Fruit fly (Drosophila melanogaster) whole organism, embryonic: ENCODE results near the gene dikar.

Experiments used
- Asciz ChIP-seq: fragments of 200-800 bp; sonication (Bioruptor generic); optimal IDR thresholded peaks from 2 replicates; lab custom pipeline; 2017; ENCODE audit warnings: missing biosample characterization, mild to moderate bottlenecking, missing genetic modification characterization, missing genetic modification reagents
- B-H2 ChIP-seq: fragments of 200-800 bp; sonication (Bioruptor generic); optimal IDR thresholded peaks from 2 replicates; lab custom pipeline; 2018; ENCODE audit warnings: missing biosample characterization, mild to moderate bottlenecking, missing genetic modification characterization
- C15 ChIP-seq: fragments of 200-800 bp; sonication (Bioruptor generic); IDR thresholded peaks from 3 replicates; pipeline ENCODE4 v1.3.6; 2022; ENCODE audit warnings: missing biosample characterization, missing genetic modification characterization
- CG10543 ChIP-seq: fragments of 200-800 bp; sonication (Bioruptor generic); optimal IDR thresholded peaks from 3 replicates; lab custom pipeline; 2017; ENCODE audit warnings: missing biosample characterization, mild to moderate bottlenecking, missing genetic modification characterization, moderate library complexity
- CG10979 ChIP-seq: fragments of 200-800 bp; sonication (Bioruptor generic); optimal IDR thresholded peaks from 2 replicates; lab custom pipeline; 2018; ENCODE audit warnings: missing biosample characterization, mild to moderate bottlenecking, missing genetic modification characterization, moderate library complexity
- CG13775 ChIP-seq: fragments of 200-800 bp; sonication (Bioruptor generic); optimal IDR thresholded peaks from 3 replicates; lab custom pipeline; 2017; ENCODE audit warnings: missing biosample characterization, mild to moderate bottlenecking, missing genetic modification characterization
- CG14667 ChIP-seq: fragments of 200-800 bp; sonication (Bioruptor generic); IDR thresholded peaks from 2 replicates; pipeline ENCODE4 v1.3.6; 2022; ENCODE audit warnings: missing biosample characterization, missing genetic modification characterization
- CG15269 ChIP-seq: fragments of 200-800 bp; sonication (Bioruptor generic); optimal IDR thresholded peaks from 2 replicates; lab custom pipeline; 2018; ENCODE audit warnings: missing biosample characterization, mild to moderate bottlenecking, missing genetic modification characterization, moderate library complexity
- CG15601 ChIP-seq: fragments of 200-800 bp; sonication (Bioruptor generic); optimal IDR thresholded peaks from 3 replicates; lab custom pipeline; 2019; ENCODE audit warnings: missing biosample characterization, mild to moderate bottlenecking, missing genetic modification characterization, moderate library complexity
- CG17568 ChIP-seq: fragments of 200-800 bp; sonication (Bioruptor generic); optimal IDR thresholded peaks from 2 replicates; lab custom pipeline; 2018; ENCODE audit warnings: missing biosample characterization, mild to moderate bottlenecking, missing genetic modification characterization, moderate library complexity
- CG17829 ChIP-seq: fragments of 200-800 bp; optimal IDR thresholded peaks from 2 replicates; lab custom pipeline; 2019; ENCODE audit warnings: missing biosample characterization, mild to moderate bottlenecking, missing genetic modification characterization, moderate library complexity
- CG18599 ChIP-seq: fragments of 200-800 bp; sonication (Bioruptor generic); optimal IDR thresholded peaks from 3 replicates; lab custom pipeline; 2017; ENCODE audit warnings: missing biosample characterization, missing genetic modification characterization, mild to moderate bottlenecking, moderate library complexity, missing genetic modification reagents
- CG33557 ChIP-seq: fragments of 200-800 bp; sonication (Bioruptor generic); optimal IDR thresholded peaks from 2 replicates; lab custom pipeline; 2019; ENCODE audit warnings: missing biosample characterization, mild to moderate bottlenecking, missing genetic modification characterization, moderate library complexity
- CG3838 ChIP-seq: fragments of 200-800 bp; sonication (Bioruptor generic); optimal IDR thresholded peaks from 3 replicates; lab custom pipeline; 2016; ENCODE audit warnings: missing biosample characterization, missing genetic modification characterization
- CG43689 ChIP-seq: fragments of 200-800 bp; sonication (Bioruptor generic); IDR thresholded peaks from 2 replicates; pipeline ENCODE4 v1.3.6; 2022; ENCODE audit warnings: missing biosample characterization, missing genetic modification characterization
- CG4424 ChIP-seq: fragments of 200-800 bp; sonication (Bioruptor generic); optimal IDR thresholded peaks from 3 replicates; lab custom pipeline; 2016; ENCODE audit warnings: missing biosample characterization, missing genetic modification characterization
- CG6272 ChIP-seq: fragments of 200-800 bp; sonication (Bioruptor generic); IDR thresholded peaks from 2 replicates; pipeline ENCODE4 v1.3.6; 2022; ENCODE audit warnings: missing biosample characterization, missing genetic modification characterization
- CG7987 ChIP-seq: fragments of 200-800 bp; sonication (Bioruptor generic); optimal IDR thresholded peaks from 2 replicates; lab custom pipeline; 2018; ENCODE audit warnings: missing biosample characterization, mild to moderate bottlenecking, missing genetic modification characterization, moderate library complexity
- CTCF ChIP-seq: fragments of 200-800 bp; sonication (Bioruptor generic); optimal IDR thresholded peaks from 2 replicates; lab custom pipeline; 2017; ENCODE audit warnings: missing biosample characterization, mild to moderate bottlenecking, missing genetic modification characterization, moderate library complexity
- Dip2 ChIP-seq: fragments of 200-800 bp; sonication (Bioruptor generic); IDR thresholded peaks from 2 replicates; pipeline ENCODE4 v1.3.6; 2022; ENCODE audit warnings: missing biosample characterization, missing genetic modification characterization
- E2f2 ChIP-seq: fragments of 200-800 bp; sonication (Bioruptor generic); IDR thresholded peaks from 2 replicates; pipeline ENCODE4 v1.3.6; 2022; ENCODE audit warnings: missing biosample characterization, missing genetic modification characterization
- Elba2 ChIP-seq: fragments of 200-800 bp; sonication (Bioruptor generic); optimal IDR thresholded peaks from 3 replicates; lab custom pipeline; 2016; ENCODE audit warnings: missing biosample characterization, missing genetic modification characterization
- Ets97D ChIP-seq: fragments of 200-800 bp; sonication (Bioruptor generic); optimal IDR thresholded peaks from 3 replicates; lab custom pipeline; 2016; ENCODE audit warnings: missing biosample characterization, missing genetic modification characterization
- H15 ChIP-seq: fragments of 200-800 bp; sonication (Bioruptor generic); IDR thresholded peaks from 3 replicates; pipeline ENCODE4 v1.3.6; 2022; ENCODE audit warnings: missing biosample characterization, missing genetic modification characterization
- Hand ChIP-seq: fragments of 200-800 bp; sonication (Bioruptor generic); optimal IDR thresholded peaks from 2 replicates; lab custom pipeline; 2017; ENCODE audit warnings: mild to moderate bottlenecking, missing biosample characterization, missing genetic modification reagents, missing genetic modification characterization
- Lpt ChIP-seq: fragments of >200 bp; optimal IDR thresholded peaks from 2 replicates; lab custom pipeline; 2018; ENCODE audit warnings: missing biosample characterization, missing genetic modification characterization
- MBD-R2 ChIP-seq: fragments of 200-800 bp; sonication (Bioruptor generic); IDR thresholded peaks from 2 replicates; pipeline ENCODE4 v1.3.6; 2022; ENCODE audit warnings: missing biosample characterization, missing genetic modification characterization
- MTF-1 ChIP-seq: fragments of 200-800 bp; sonication (Bioruptor generic); optimal IDR thresholded peaks from 2 replicates; lab custom pipeline; 2018; ENCODE audit warnings: missing biosample characterization, mild to moderate bottlenecking, missing genetic modification characterization, borderline replicate concordance
- Nf-YB ChIP-seq: fragments of 200-800 bp; sonication (Bioruptor generic); optimal IDR thresholded peaks from 3 replicates; lab custom pipeline; 2019; ENCODE audit warnings: missing biosample characterization, mild to moderate bottlenecking, missing genetic modification characterization, moderate library complexity
- Rx ChIP-seq: fragments of 200-800 bp; sonication (Bioruptor generic); IDR thresholded peaks from 2 replicates; pipeline ENCODE4 v1.3.6; 2022; ENCODE audit warnings: missing biosample characterization, missing genetic modification characterization
- Side ChIP-seq: fragments of 200-800 bp; sonication (Bioruptor generic); optimal IDR thresholded peaks from 2 replicates; lab custom pipeline; 2016; ENCODE audit warnings: missing biosample characterization, missing genetic modification characterization
- Sin3A ChIP-seq: fragments of >200 bp; optimal IDR thresholded peaks from 2 replicates; lab custom pipeline; 2018
- Trl ChIP-seq, 3 experiments: fragments of >200 bp in 2 of 3; fragments of 200-800 bp in 1 of 3; sonication (Bioruptor generic) in 1 of 3; optimal IDR thresholded peaks; 2 replicates in 1 of 3; 3 replicates in 2 of 3; lab custom pipeline; 2016 to 2017; ENCODE audit warnings: missing biosample characterization in 1 of 3, missing genetic modification characterization in 1 of 3
- Usf ChIP-seq: fragments of 200-800 bp; sonication (Bioruptor generic); optimal IDR thresholded peaks from 2 replicates; lab custom pipeline; 2017; ENCODE audit warnings: missing genotype, missing biosample characterization, missing genetic modification characterization
- abd-A ChIP-seq: fragments of 200-800 bp; sonication (Bioruptor generic); optimal IDR thresholded peaks from 3 replicates; lab custom pipeline; 2019; ENCODE audit warnings: missing biosample characterization, mild to moderate bottlenecking, missing genetic modification characterization, moderate library complexity
- ap ChIP-seq: fragments of 200-800 bp; sonication (Bioruptor generic); IDR thresholded peaks from 2 replicates; pipeline ENCODE4 v1.3.6; 2022; ENCODE audit warnings: missing biosample characterization, missing genetic modification characterization
- cato ChIP-seq: fragments of 200-800 bp; sonication (Bioruptor generic); optimal IDR thresholded peaks from 2 replicates; lab custom pipeline; 2016; ENCODE audit warnings: missing biosample characterization, missing genetic modification characterization, borderline replicate concordance
- crol ChIP-seq: fragments of 200-800 bp; sonication (Bioruptor generic); IDR thresholded peaks from 2 replicates; pipeline ENCODE4 v1.3.6; 2022; ENCODE audit warnings: missing biosample characterization, missing genetic modification characterization
- da ChIP-seq: fragments of 200-800 bp; sonication (Bioruptor generic); optimal IDR thresholded peaks from 2 replicates; lab custom pipeline; 2016; ENCODE audit warnings: missing biosample characterization, missing genetic modification characterization
- dysf ChIP-seq: fragments of 200-800 bp; sonication (Bioruptor generic); IDR thresholded peaks from 3 replicates; pipeline ENCODE4 v1.3.6; 2022; ENCODE audit warnings: missing biosample characterization, missing genetic modification characterization
- grau ChIP-seq: fragments of 200-800 bp; optimal IDR thresholded peaks from 3 replicates; lab custom pipeline; 2019; ENCODE audit warnings: missing biosample characterization, mild to moderate bottlenecking, missing genetic modification characterization, moderate library complexity
- grn ChIP-seq: fragments of 200-800 bp; sonication (Bioruptor generic); optimal IDR thresholded peaks from 3 replicates; lab custom pipeline; 2017; ENCODE audit warnings: missing biosample characterization, missing genetic modification characterization
- hkb ChIP-seq, 2 experiments: fragments of 200-800 bp in 1 of 2; fragments of >200 bp in 1 of 2; sonication (Bioruptor generic) in 1 of 2; IDR thresholded peaks in 1 of 2; optimal IDR thresholded peaks in 1 of 2; 2 replicates each; pipeline versions ENCODE4 v1.3.6 to Lab custom; 2017 to 2022; ENCODE audit warnings: missing biosample characterization in 1 of 2, missing genetic modification characterization in 1 of 2
- insv ChIP-seq, 2 experiments: fragments of 200-800 bp; sonication (Bioruptor generic); optimal IDR thresholded peaks; 3 replicates each; lab custom pipeline; 2016 to 2018; ENCODE audit warnings: missing biosample characterization in 2 of 2, missing genetic modification characterization in 2 of 2
- mam ChIP-seq: fragments of 200-800 bp; sonication (Bioruptor generic); optimal IDR thresholded peaks from 3 replicates; lab custom pipeline; 2016; ENCODE audit warnings: missing biosample characterization, missing genetic modification characterization
- nau ChIP-seq: fragments of 200-800 bp; sonication (Bioruptor generic); optimal IDR thresholded peaks from 3 replicates; lab custom pipeline; 2017; ENCODE audit warnings: missing biosample characterization, mild to moderate bottlenecking, missing genetic modification characterization, missing genetic modification reagents
- pho ChIP-seq: fragments of 200-800 bp; sonication (Bioruptor generic); optimal IDR thresholded peaks from 2 replicates; lab custom pipeline; 2016; ENCODE audit warnings: missing biosample characterization, missing genetic modification characterization
- pita ChIP-seq: fragments of 200-800 bp; sonication (Bioruptor generic); optimal IDR thresholded peaks from 2 replicates; lab custom pipeline; 2017; ENCODE audit warnings: missing biosample characterization, mild to moderate bottlenecking, missing genetic modification characterization
- shn ChIP-seq: fragments of 200-800 bp; sonication (Bioruptor generic); optimal IDR thresholded peaks from 3 replicates; lab custom pipeline; 2016; ENCODE audit warnings: missing biosample characterization, missing genetic modification characterization
- sqz ChIP-seq: fragments of 200-800 bp; sonication (Bioruptor generic); optimal IDR thresholded peaks from 3 replicates; lab custom pipeline; 2018; ENCODE audit warnings: missing biosample characterization, mild to moderate bottlenecking, missing genetic modification characterization
- wor ChIP-seq: fragments of 200-800 bp; sonication (Bioruptor generic); IDR thresholded peaks from 2 replicates; pipeline ENCODE4 v1.3.6; 2022; ENCODE audit warnings: missing biosample characterization, missing genetic modification characterization
- zen2 ChIP-seq: fragments of 200-800 bp; sonication (Bioruptor generic); IDR thresholded peaks from 3 replicates; pipeline ENCODE4 v1.3.6; 2022; ENCODE audit warnings: missing biosample characterization, missing genetic modification characterization; ENCODE audit not compliant: partially characterized antibody

The dikar gene

dm6 chr3L:6688920-6689319 lies 54.0 kb downstream of the dikar start:
- no peak for TF ChIP-seq mam (GFP tag; lab: Kevin White, UChicago)
- TF ChIP-seq CG17568 = no peak
- no peak for TF ChIP-seq MBD-R2 (GFP tag; lab: Robert Waterston, UW)
- TF ChIP-seq Dip2 = peak; percentile 84
- TF ChIP-seq nau (GFP tag; lab: Kevin White, UChicago) = no peak
- TF ChIP-seq CG43689 (GFP tag; lab: Robert Waterston, UW) = no peak
- TF ChIP-seq Rx (GFP tag; lab: Robert Waterston, UW) = no peak
- no peak for TF ChIP-seq Elba2 (GFP tag; lab: Kevin White, UChicago)
- TF ChIP-seq CG15601 (tag; lab: Kevin White, UChicago) = no peak
- TF ChIP-seq CG15269 = no peak
- TF ChIP-seq crol (GFP tag; lab: Robert Waterston, UW) = no peak
- TF ChIP-seq sqz = no peak
- TF ChIP-seq Sin3A = no peak
- TF ChIP-seq Side (GFP tag; lab: Kevin White, UChicago) = no peak
- no peak for TF ChIP-seq Asciz (GFP tag; lab: Kevin White, UChicago)
- no peak for TF ChIP-seq dysf (GFP tag; lab: Robert Waterston, UW)
- no peak for TF ChIP-seq grau (tag; lab: Kevin White, UChicago)
- no peak for TF ChIP-seq wor
- TF ChIP-seq CG33557 = no peak
- no peak for TF ChIP-seq hkb (optimal IDR thresholded peaks at IDR 0.05; lab: Kevin White, UChicago)
- no peak for TF ChIP-seq hkb (GFP tag; IDR thresholded peaks at IDR 0.05; lab: Robert Waterston, UW)
- TF ChIP-seq CG4424 (GFP tag; lab: Kevin White, UChicago) = no peak
- peak; percentile 93 for TF ChIP-seq CTCF (GFP tag; lab: Kevin White, UChicago)
- TF ChIP-seq CG13775 = no peak
- no peak for TF ChIP-seq CG10543 (GFP tag; lab: Kevin White, UChicago)
- no peak for TF ChIP-seq cato (GFP tag; lab: Kevin White, UChicago)
- TF ChIP-seq Hand (GFP tag; lab: Kevin White, UChicago) = no peak
- no peak for TF ChIP-seq CG3838
- TF ChIP-seq da (GFP tag; lab: Kevin White, UChicago) = no peak
- TF ChIP-seq Ets97D (GFP tag; lab: Kevin White, UChicago) = peak; percentile 11
- TF ChIP-seq insv (GFP tag; optimal IDR thresholded peaks at IDR 0.05; lab: Kevin White, UChicago) = no peak
- peak; percentile 97 for TF ChIP-seq CG10979 (tag; lab: Kevin White, UChicago)
- TF ChIP-seq CG7987 (GFP tag; lab: Kevin White, UChicago) = no peak
- TF ChIP-seq E2f2 (GFP tag; lab: Robert Waterston, UW) = 0 out of 2 replicates have a peak, but pooled peaks have one; percentile 11
- TF ChIP-seq CG14667 (GFP tag; lab: Robert Waterston, UW) = no peak
- TF ChIP-seq Lpt (GFP tag; lab: Kevin White, UChicago) = no peak
- TF ChIP-seq zen2 (GFP tag; lab: Robert Waterston, UW) = no peak
- no peak for TF ChIP-seq Trl (optimal IDR thresholded peaks at IDR 0.05; lab: Kevin White, UChicago)
- no peak for TF ChIP-seq Trl (GFP tag; optimal IDR thresholded peaks at IDR 0.05; lab: Kevin White, UChicago)
- TF ChIP-seq CG6272 (GFP tag; lab: Robert Waterston, UW) = no peak
- TF ChIP-seq ap (GFP tag; lab: Robert Waterston, UW) = no peak
- TF ChIP-seq B-H2 = no peak
- TF ChIP-seq abd-A (tag; lab: Kevin White, UChicago) = peak; percentile 46
- TF ChIP-seq Usf (GFP tag; lab: Kevin White, UChicago) = no peak
- TF ChIP-seq pho = no peak
- no peak for TF ChIP-seq CG17829 (tag; lab: Kevin White, UChicago)
- no peak for TF ChIP-seq C15 (GFP tag; lab: Robert Waterston, UW)
- TF ChIP-seq shn (GFP tag; lab: Kevin White, UChicago) = no peak
- no peak for TF ChIP-seq H15
- TF ChIP-seq Nf-YB (GFP tag; lab: Kevin White, UChicago) = no peak
- peak; percentile 38 for TF ChIP-seq pita (GFP tag; lab: Kevin White, UChicago)
- TF ChIP-seq MTF-1 (GFP tag; lab: Kevin White, UChicago) = no peak
- peak; percentile 77 for TF ChIP-seq grn (GFP tag; lab: Kevin White, UChicago)
- TF ChIP-seq CG18599 (GFP tag; lab: Kevin White, UChicago) = no peak
